Worm (Caenorhabditis elegans) whole organism, L4/young adult: Measurements from ENCODE around the gene Y38C1AA.7.

Experiments used
- W03F9.2 ChIP-seq: fragments of 150-350 bp; optimal IDR thresholded peaks from 2 replicates; lab custom pipeline; 2014; ENCODE audit warnings: missing biosample characterization, missing genetic modification characterization
- dao-5 ChIP-seq: sonication (generic microtip); optimal IDR thresholded peaks from 2 replicates; lab custom pipeline; 2016; ENCODE audit warnings: missing genotype, missing genetic modification characterization, moderate library complexity, missing compliant biosample characterization
- him-1 ChIP-seq: sonication (generic microtip); optimal IDR thresholded peaks from 2 replicates; lab custom pipeline; 2016; ENCODE audit warnings: missing genotype, missing genetic modification reagents, missing genetic modification characterization, missing compliant biosample characterization

DNA sequence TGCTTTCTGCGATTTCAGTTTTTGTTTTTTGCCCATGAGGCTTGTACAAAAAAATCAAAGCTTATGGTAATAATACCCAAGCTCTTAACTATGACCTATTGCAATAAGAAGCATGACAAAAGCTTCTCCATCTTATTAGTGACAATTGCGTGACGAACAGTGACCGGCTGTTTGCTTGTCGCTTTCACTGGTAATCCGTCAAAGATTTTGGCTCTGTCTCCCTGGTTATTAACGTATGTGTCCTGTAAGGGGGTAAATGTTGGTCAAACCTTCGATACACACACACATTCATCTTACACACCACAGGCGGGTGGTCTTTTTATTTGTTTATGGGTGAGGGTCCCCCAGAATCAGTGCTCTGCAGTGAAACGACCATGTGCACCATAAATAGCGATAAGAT, 15.4 kb downstream of the Y38C1AA.7 start:
- TF ChIP-seq dao-5 (tag; lab: Kevin White, UChicago) = no peak
- no peak for TF ChIP-seq W03F9.2
- TF ChIP-seq him-1 (tag; lab: Kevin White, UChicago) = no peak
